Worm (Caenorhabditis elegans) whole organism, late embryonic: ENCODE results near the gene F10C2.3.

Experiments
- C08G9.2 ChIP-seq: sonication (generic microtip); optimal IDR thresholded peaks from 2 replicates; lab custom pipeline; 2016; ENCODE audit warnings: mild to moderate bottlenecking, missing genetic modification characterization, moderate library complexity, missing compliant biosample characterization
- C38D4.7 ChIP-seq: fragments of 200-800 bp; sonication (Bioruptor generic); optimal IDR thresholded peaks from 2 replicates; lab custom pipeline; 2018; ENCODE audit warnings: mild to moderate bottlenecking, missing genetic modification characterization, moderate library complexity, missing compliant biosample characterization
- F13H6.1 ChIP-seq: sonication (generic microtip); optimal IDR thresholded peaks from 2 replicates; lab custom pipeline; 2016; ENCODE audit warnings: missing genetic modification characterization, missing compliant biosample characterization
- K02D7.2 ChIP-seq: sonication (generic microtip); optimal IDR thresholded peaks from 2 replicates; lab custom pipeline; 2017; ENCODE audit warnings: mild to moderate bottlenecking, missing genetic modification characterization, missing compliant biosample characterization
- T23F11.4 ChIP-seq: fragments of 200-800 bp; sonication (Bioruptor generic); optimal IDR thresholded peaks from 2 replicates; lab custom pipeline; 2018; ENCODE audit warnings: mild to moderate bottlenecking, missing genetic modification characterization, missing compliant biosample characterization
- Y22D7AL.16 ChIP-seq: sonication (generic microtip); optimal IDR thresholded peaks from 2 replicates; lab custom pipeline; 2016; ENCODE audit warnings: missing genetic modification characterization, missing compliant biosample characterization
- ama-1 ChIP-seq: fragments of 150-350 bp; optimal IDR thresholded peaks from 2 replicates; lab custom pipeline; 2014
- ceh-18 ChIP-seq: sonication (generic microtip); optimal IDR thresholded peaks from 2 replicates; lab custom pipeline; 2016; ENCODE audit warnings: missing genetic modification characterization, missing compliant biosample characterization
- ceh-19 ChIP-seq: fragments of 200-800 bp; sonication (Bioruptor generic); optimal IDR thresholded peaks from 2 replicates; lab custom pipeline; 2018; ENCODE audit warnings: mild to moderate bottlenecking, missing genetic modification characterization, missing compliant biosample characterization
- ceh-2 ChIP-seq: sonication (generic microtip); optimal IDR thresholded peaks from 2 replicates; lab custom pipeline; 2016; ENCODE audit warnings: missing genotype, missing genetic modification characterization, missing compliant biosample characterization
- ceh-22 ChIP-seq: sonication (generic microtip); optimal IDR thresholded peaks from 2 replicates; lab custom pipeline; 2017; ENCODE audit warnings: missing biosample characterization, missing genetic modification characterization
- ceh-24 ChIP-seq: sonication (generic microtip); optimal IDR thresholded peaks from 2 replicates; lab custom pipeline; 2016; ENCODE audit warnings: mild to moderate bottlenecking, missing genetic modification characterization, missing compliant biosample characterization
- ceh-30 ChIP-seq: fragments of 150-350 bp; optimal IDR thresholded peaks from 2 replicates; lab custom pipeline; 2014; ENCODE audit warnings: missing biosample characterization, missing genetic modification characterization
- ceh-31 ChIP-seq: sonication (generic microtip); optimal IDR thresholded peaks from 2 replicates; lab custom pipeline; 2016; ENCODE audit warnings: missing genetic modification characterization, missing compliant biosample characterization
- ceh-34 ChIP-seq: sonication (generic microtip); optimal IDR thresholded peaks from 2 replicates; lab custom pipeline; 2016; ENCODE audit warnings: mild to moderate bottlenecking, missing genetic modification characterization, missing compliant biosample characterization
- ceh-45 ChIP-seq: fragments of 200-800 bp; sonication (Bioruptor generic); IDR thresholded peaks from 2 replicates; pipeline ENCODE4 v1.3.6; 2022; ENCODE audit warnings: missing genetic modification reagents, missing genetic modification characterization, missing compliant biosample characterization
- ceh-6 ChIP-seq: fragments of 200-800 bp; sonication (Bioruptor generic); optimal IDR thresholded peaks from 2 replicates; lab custom pipeline; 2018; ENCODE audit warnings: mild to moderate bottlenecking, missing genetic modification characterization, missing compliant biosample characterization
- che-1 ChIP-seq: sonication (generic microtip); optimal IDR thresholded peaks from 2 replicates; lab custom pipeline; 2016; ENCODE audit warnings: mild to moderate bottlenecking, missing genetic modification characterization, missing compliant biosample characterization
- dmd-4 ChIP-seq: sonication (generic microtip); optimal IDR thresholded peaks from 2 replicates; lab custom pipeline; 2016; ENCODE audit warnings: borderline replicate concordance, missing genetic modification characterization, missing compliant biosample characterization
- dve-1 ChIP-seq: sonication (generic microtip); optimal IDR thresholded peaks from 2 replicates; lab custom pipeline; 2017; ENCODE audit warnings: antibody characterized with exemption, mild to moderate bottlenecking, missing genetic modification characterization, missing compliant biosample characterization
- elt-4 ChIP-seq: sonication (generic microtip); optimal IDR thresholded peaks from 2 replicates; lab custom pipeline; 2016; ENCODE audit warnings: missing genetic modification characterization, missing compliant biosample characterization
- ets-4 ChIP-seq: sonication (generic microtip); optimal IDR thresholded peaks from 2 replicates; lab custom pipeline; 2016; ENCODE audit warnings: missing genetic modification characterization, missing compliant biosample characterization
- fkh-10 ChIP-seq: fragments of 150-350 bp; optimal IDR thresholded peaks from 2 replicates; lab custom pipeline; 2014; ENCODE audit warnings: missing biosample characterization, missing genetic modification reagents, missing genetic modification characterization
- gmeb-2 ChIP-seq: sonication (generic microtip); optimal IDR thresholded peaks from 2 replicates; lab custom pipeline; 2016; ENCODE audit warnings: missing genetic modification characterization, inconsistent platforms, missing compliant biosample characterization
- hlh-13 ChIP-seq: fragments of 200-800 bp; sonication (Bioruptor generic); optimal IDR thresholded peaks from 2 replicates; lab custom pipeline; 2018; ENCODE audit warnings: mild to moderate bottlenecking, missing genetic modification characterization, missing compliant biosample characterization
- hlh-15 ChIP-seq: sonication (generic microtip); optimal IDR thresholded peaks from 2 replicates; lab custom pipeline; 2016; ENCODE audit warnings: missing genetic modification characterization, missing compliant biosample characterization
- hlh-30 ChIP-seq: sonication (generic microtip); optimal IDR thresholded peaks from 2 replicates; lab custom pipeline; 2017; ENCODE audit warnings: antibody characterized with exemption, missing genetic modification characterization, missing compliant biosample characterization; ENCODE audit not compliant: insufficient read depth
- hlh-6 ChIP-seq: sonication (generic microtip); optimal IDR thresholded peaks from 2 replicates; lab custom pipeline; 2016; ENCODE audit warnings: missing genotype, missing genetic modification characterization, missing compliant biosample characterization
- lim-6 ChIP-seq: sonication (generic microtip); optimal IDR thresholded peaks from 2 replicates; lab custom pipeline; 2016; ENCODE audit warnings: missing genetic modification characterization, missing compliant biosample characterization
- lin-11 ChIP-seq: fragments of 200-800 bp; sonication (Bioruptor generic); optimal IDR thresholded peaks from 2 replicates; lab custom pipeline; 2018; ENCODE audit warnings: mild to moderate bottlenecking, missing genetic modification characterization, missing compliant biosample characterization
- madf-2 ChIP-seq: sonication (generic microtip); optimal IDR thresholded peaks from 2 replicates; lab custom pipeline; 2017; ENCODE audit warnings: missing genetic modification characterization, missing compliant biosample characterization
- mec-3 ChIP-seq: sonication (generic microtip); optimal IDR thresholded peaks from 2 replicates; lab custom pipeline; 2016; ENCODE audit warnings: borderline replicate concordance, missing genetic modification characterization, missing compliant biosample characterization
- nhr-11 ChIP-seq: fragments of 150-350 bp; optimal IDR thresholded peaks from 2 replicates; lab custom pipeline; 2014; ENCODE audit warnings: missing biosample characterization, missing genetic modification characterization
- npax-4 ChIP-seq: sonication (generic microtip); optimal IDR thresholded peaks from 2 replicates; lab custom pipeline; 2016; ENCODE audit warnings: missing genetic modification characterization, missing compliant biosample characterization
- odd-2 ChIP-seq: sonication (generic microtip); optimal IDR thresholded peaks from 2 replicates; lab custom pipeline; 2017; ENCODE audit warnings: antibody characterized with exemption, mild to moderate bottlenecking, missing genetic modification characterization, missing compliant biosample characterization
- pag-3 ChIP-seq: sonication (generic microtip); optimal IDR thresholded peaks from 2 replicates; lab custom pipeline; 2016; ENCODE audit warnings: missing compliant biosample characterization, missing genetic modification characterization, borderline replicate concordance
- pat-9 ChIP-seq: fragments of 200-800 bp; sonication (Bioruptor generic); optimal IDR thresholded peaks from 2 replicates; lab custom pipeline; 2018; ENCODE audit warnings: mild to moderate bottlenecking, missing genetic modification characterization, moderate library complexity, missing compliant biosample characterization
- pax-1 ChIP-seq: fragments of 150-350 bp; optimal IDR thresholded peaks from 2 replicates; lab custom pipeline; 2014; ENCODE audit warnings: missing biosample characterization, missing genetic modification characterization
- pha-2 ChIP-seq: sonication (generic microtip); optimal IDR thresholded peaks from 2 replicates; lab custom pipeline; 2017; ENCODE audit warnings: mild to moderate bottlenecking, missing genetic modification characterization, missing compliant biosample characterization
- pha-4 ChIP-seq: fragments of 150-350 bp; optimal IDR thresholded peaks from 2 replicates; lab custom pipeline; 2018; ENCODE audit warnings: missing biosample characterization, missing genetic modification reagents, missing genetic modification characterization
- pqm-1 ChIP-seq: sonication (generic microtip); optimal IDR thresholded peaks from 2 replicates; lab custom pipeline; 2016; ENCODE audit warnings: missing genetic modification characterization, missing compliant biosample characterization
- pros-1 ChIP-seq: fragments of 150-350 bp; optimal IDR thresholded peaks from 2 replicates; lab custom pipeline; 2014; ENCODE audit warnings: missing biosample characterization, missing genetic modification reagents, missing genetic modification characterization
- rnt-1 ChIP-seq: sonication (generic microtip); optimal IDR thresholded peaks from 2 replicates; lab custom pipeline; 2016; ENCODE audit warnings: missing genetic modification characterization, missing compliant biosample characterization
- sdc-2 ChIP-seq: sonication (generic microtip); optimal IDR thresholded peaks from 2 replicates; lab custom pipeline; 2016; ENCODE audit warnings: missing genotype, missing genetic modification characterization, missing compliant biosample characterization
- sox-2 ChIP-seq: fragments of 200-800 bp; sonication (Bioruptor generic); IDR thresholded peaks from 2 replicates; pipeline ENCODE4 v1.3.6; 2022; ENCODE audit warnings: missing genetic modification reagents, missing genetic modification characterization, missing compliant biosample characterization
- sox-4 ChIP-seq: sonication (generic microtip); optimal IDR thresholded peaks from 2 replicates; lab custom pipeline; 2017; ENCODE audit warnings: mild to moderate bottlenecking, missing genetic modification characterization, inconsistent platforms, missing compliant biosample characterization
- syd-9 ChIP-seq: sonication (generic microtip); optimal IDR thresholded peaks from 2 replicates; lab custom pipeline; 2016; ENCODE audit warnings: mild to moderate bottlenecking, missing genetic modification characterization, moderate library complexity, missing compliant biosample characterization
- tbx-2 ChIP-seq: sonication (generic microtip); optimal IDR thresholded peaks from 2 replicates; lab custom pipeline; 2016; ENCODE audit warnings: missing genetic modification characterization, missing compliant biosample characterization
- tbx-7 ChIP-seq: sonication (generic microtip); optimal IDR thresholded peaks from 2 replicates; lab custom pipeline; 2016; ENCODE audit warnings: missing genotype, missing genetic modification characterization, missing compliant biosample characterization
- unc-3 ChIP-seq, 2 experiments: fragments of 200-800 bp in 1 of 2; sonication (Bioruptor generic) in 1 of 2; sonication (generic microtip) in 1 of 2; conservative IDR thresholded peaks in 1 of 2; optimal IDR thresholded peaks in 1 of 2; 2 replicates each; pipeline versions ENCODE4 v1.3.6 to Lab custom; 2016 to 2022; ENCODE audit warnings: missing compliant biosample characterization in 2 of 2, missing genetic modification characterization in 2 of 2, missing genetic modification reagents in 1 of 2
- unc-55 ChIP-seq: sonication (generic microtip); optimal IDR thresholded peaks from 2 replicates; lab custom pipeline; 2017; ENCODE audit warnings: missing biosample characterization, missing genetic modification reagents, missing genetic modification characterization
- unc-86 ChIP-seq: sonication (generic microtip); optimal IDR thresholded peaks from 2 replicates; lab custom pipeline; 2016; ENCODE audit warnings: missing genetic modification characterization, missing compliant biosample characterization
- zip-5 ChIP-seq: sonication (generic microtip); optimal IDR thresholded peaks from 2 replicates; lab custom pipeline; 2016; ENCODE audit warnings: missing genetic modification characterization, missing compliant biosample characterization
- ztf-16 ChIP-seq: sonication (generic microtip); optimal IDR thresholded peaks from 2 replicates; lab custom pipeline; 2017; ENCODE audit warnings: missing genetic modification characterization, missing compliant biosample characterization

Gene F10C2.3

ce11 chrV:12024273-12024672, 4.1 kb downstream of the F10C2.3 start:
- TF ChIP-seq ceh-6 = peak; percentile 10
- no peak for TF ChIP-seq ceh-30 (tag; lab: Kevin White, UChicago)
- TF ChIP-seq dve-1 (tag; lab: Kevin White, UChicago) = no peak
- TF ChIP-seq ceh-45 = no peak
- no peak for TF ChIP-seq pax-1 (tag; lab: Kevin White, UChicago)
- peak; percentile 12 for TF ChIP-seq tbx-7 (tag; lab: Kevin White, UChicago)
- no peak for TF ChIP-seq pha-4 (tag; lab: Kevin White, UChicago)
- TF ChIP-seq madf-2 = no peak
- no peak for TF ChIP-seq sox-2 (GFP tag; lab: Robert Waterston, UW)
- no peak for TF ChIP-seq pat-9
- TF ChIP-seq pros-1 (tag; lab: Kevin White, UChicago) = no peak
- no peak for TF ChIP-seq nhr-11 (tag; lab: Kevin White, UChicago)
- no peak for TF ChIP-seq syd-9 (tag; lab: Kevin White, UChicago)
- no peak for TF ChIP-seq npax-4 (tag; lab: Kevin White, UChicago)
- no peak for TF ChIP-seq lin-11 (tag; lab: Kevin White, UChicago)
- no peak for TF ChIP-seq ceh-2 (tag; lab: Kevin White, UChicago)
- no peak for TF ChIP-seq ama-1 (lab: Kevin White, UChicago)
- no peak for TF ChIP-seq ztf-16 (tag; lab: Kevin White, UChicago)
- TF ChIP-seq ceh-24 (tag; lab: Kevin White, UChicago) = no peak
- TF ChIP-seq elt-4 (tag; lab: Kevin White, UChicago) = peak; percentile 59
- TF ChIP-seq hlh-13 (GFP tag; lab: Kevin White, UChicago) = no peak
- TF ChIP-seq odd-2 (tag; lab: Kevin White, UChicago) = no peak
- no peak for TF ChIP-seq che-1 (tag; lab: Kevin White, UChicago)
- TF ChIP-seq C38D4.7 (GFP tag; lab: Kevin White, UChicago) = peak; percentile 9
- no peak for TF ChIP-seq sox-4
- no peak for TF ChIP-seq unc-55 (GFP tag; lab: Kevin White, UChicago)
- no peak for TF ChIP-seq pha-2 (tag; lab: Kevin White, UChicago)
- TF ChIP-seq dmd-4 (tag; lab: Kevin White, UChicago) = no peak
- peak; percentile 25 for TF ChIP-seq ceh-18 (tag; lab: Kevin White, UChicago)
- peak; percentile 56 for TF ChIP-seq F13H6.1 (tag; lab: Kevin White, UChicago)
- TF ChIP-seq ets-4 (tag; lab: Kevin White, UChicago) = no peak
- peak; percentile 61 for TF ChIP-seq mec-3
- 0 out of 2 replicates have a peak, but pooled peaks have one; percentile 16 for TF ChIP-seq unc-3 (GFP tag; conservative IDR thresholded peaks at IDR 0.05; lab: Robert Waterston, UW)
- TF ChIP-seq unc-3 (tag; optimal IDR thresholded peaks at IDR 0.05; lab: Kevin White, UChicago) = no peak
- TF ChIP-seq hlh-15 = no peak
- no peak for TF ChIP-seq hlh-30 (tag; lab: Kevin White, UChicago)
- TF ChIP-seq ceh-31 (tag; lab: Kevin White, UChicago) = no peak
- peak; percentile 8 for TF ChIP-seq sdc-2 (tag; lab: Kevin White, UChicago)
- TF ChIP-seq gmeb-2 (tag; lab: Kevin White, UChicago) = no peak
- peak; percentile 26 for TF ChIP-seq ceh-34 (tag; lab: Kevin White, UChicago)
- peak; percentile 49 for TF ChIP-seq tbx-2 (tag; lab: Kevin White, UChicago)
- TF ChIP-seq zip-5 (tag; lab: Kevin White, UChicago) = no peak
- TF ChIP-seq Y22D7AL.16 (tag; lab: Kevin White, UChicago) = peak; percentile 29
- no peak for TF ChIP-seq T23F11.4 (GFP tag; lab: Kevin White, UChicago)
- TF ChIP-seq lim-6 (tag; lab: Kevin White, UChicago) = no peak
- TF ChIP-seq hlh-6 (tag; lab: Kevin White, UChicago) = peak; percentile 43
- TF ChIP-seq pqm-1 = no peak
- TF ChIP-seq ceh-19 (GFP tag; lab: Kevin White, UChicago) = no peak
- no peak for TF ChIP-seq rnt-1
- no peak for TF ChIP-seq fkh-10 (GFP tag; lab: Kevin White, UChicago)
- peak; percentile 11 for TF ChIP-seq unc-86 (tag; lab: Kevin White, UChicago)
- no peak for TF ChIP-seq K02D7.2 (tag; lab: Kevin White, UChicago)
- TF ChIP-seq pag-3 (tag; lab: Kevin White, UChicago) = no peak
- peak; percentile 43 for TF ChIP-seq C08G9.2 (tag; lab: Kevin White, UChicago)
- no peak for TF ChIP-seq ceh-22 (tag; lab: Kevin White, UChicago)
